Worm (Caenorhabditis elegans) whole organism, late embryonic: ENCODE data around the gene gbh-2.
A peak's percentile ranks its signal among the peaks of the same experiment; 100 is the strongest.

ENCODE experiments used
- C08G9.2 ChIP-seq: sonication (generic microtip); optimal IDR thresholded peaks from 2 replicates; lab custom pipeline; 2016; ENCODE audit warnings: mild to moderate bottlenecking, missing genetic modification characterization, moderate library complexity, missing compliant biosample characterization
- K02D7.2 ChIP-seq: sonication (generic microtip); optimal IDR thresholded peaks from 2 replicates; lab custom pipeline; 2017; ENCODE audit warnings: mild to moderate bottlenecking, missing genetic modification characterization, missing compliant biosample characterization
- T23F11.4 ChIP-seq: fragments of 200-800 bp; sonication (Bioruptor generic); optimal IDR thresholded peaks from 2 replicates; lab custom pipeline; 2018; ENCODE audit warnings: mild to moderate bottlenecking, missing genetic modification characterization, missing compliant biosample characterization
- ahr-1 ChIP-seq: sonication (generic microtip); optimal IDR thresholded peaks from 2 replicates; lab custom pipeline; 2016; ENCODE audit warnings: missing genetic modification characterization, missing compliant biosample characterization
- ama-1 ChIP-seq: fragments of 150-350 bp; optimal IDR thresholded peaks from 2 replicates; lab custom pipeline; 2014
- ceh-14 ChIP-seq: sonication (generic microtip); optimal IDR thresholded peaks from 2 replicates; lab custom pipeline; 2016; ENCODE audit warnings: missing genotype, missing genetic modification characterization, missing compliant biosample characterization
- ceh-19 ChIP-seq: fragments of 200-800 bp; sonication (Bioruptor generic); optimal IDR thresholded peaks from 2 replicates; lab custom pipeline; 2018; ENCODE audit warnings: mild to moderate bottlenecking, missing genetic modification characterization, missing compliant biosample characterization
- ceh-31 ChIP-seq: sonication (generic microtip); optimal IDR thresholded peaks from 2 replicates; lab custom pipeline; 2016; ENCODE audit warnings: missing genetic modification characterization, missing compliant biosample characterization
- ceh-34 ChIP-seq: sonication (generic microtip); optimal IDR thresholded peaks from 2 replicates; lab custom pipeline; 2016; ENCODE audit warnings: mild to moderate bottlenecking, missing genetic modification characterization, missing compliant biosample characterization
- ets-4 ChIP-seq: sonication (generic microtip); optimal IDR thresholded peaks from 2 replicates; lab custom pipeline; 2016; ENCODE audit warnings: missing genetic modification characterization, missing compliant biosample characterization
- fax-1 ChIP-seq: sonication (generic microtip); optimal IDR thresholded peaks from 2 replicates; lab custom pipeline; 2016; ENCODE audit warnings: missing genotype, missing genetic modification characterization, missing compliant biosample characterization
- fkh-6 ChIP-seq: sonication (generic microtip); optimal IDR thresholded peaks from 2 replicates; lab custom pipeline; 2016; ENCODE audit warnings: missing genetic modification characterization, missing compliant biosample characterization
- hlh-13 ChIP-seq: fragments of 200-800 bp; sonication (Bioruptor generic); optimal IDR thresholded peaks from 2 replicates; lab custom pipeline; 2018; ENCODE audit warnings: mild to moderate bottlenecking, missing genetic modification characterization, missing compliant biosample characterization
- hlh-6 ChIP-seq: sonication (generic microtip); optimal IDR thresholded peaks from 2 replicates; lab custom pipeline; 2016; ENCODE audit warnings: missing genotype, missing genetic modification characterization, missing compliant biosample characterization
- hlh-8 ChIP-seq: sonication (generic microtip); optimal IDR thresholded peaks from 2 replicates; lab custom pipeline; 2016; ENCODE audit warnings: missing genotype, missing genetic modification characterization, missing compliant biosample characterization
- lin-11 ChIP-seq: fragments of 200-800 bp; sonication (Bioruptor generic); optimal IDR thresholded peaks from 2 replicates; lab custom pipeline; 2018; ENCODE audit warnings: mild to moderate bottlenecking, missing genetic modification characterization, missing compliant biosample characterization
- mec-3 ChIP-seq: sonication (generic microtip); optimal IDR thresholded peaks from 2 replicates; lab custom pipeline; 2016; ENCODE audit warnings: borderline replicate concordance, missing genetic modification characterization, missing compliant biosample characterization
- nfya-1 ChIP-seq: sonication (generic microtip); optimal IDR thresholded peaks from 2 replicates; lab custom pipeline; 2017; ENCODE audit warnings: missing genetic modification characterization, mild to moderate bottlenecking, missing compliant biosample characterization, antibody characterized with exemption, moderate library complexity
- nhr-232 ChIP-seq: sonication (generic microtip); optimal IDR thresholded peaks from 2 replicates; lab custom pipeline; 2016; ENCODE audit warnings: missing genetic modification characterization, missing compliant biosample characterization
- npax-4 ChIP-seq: sonication (generic microtip); optimal IDR thresholded peaks from 2 replicates; lab custom pipeline; 2016; ENCODE audit warnings: missing genetic modification characterization, missing compliant biosample characterization
- odd-2 ChIP-seq: sonication (generic microtip); optimal IDR thresholded peaks from 2 replicates; lab custom pipeline; 2017; ENCODE audit warnings: antibody characterized with exemption, mild to moderate bottlenecking, missing genetic modification characterization, missing compliant biosample characterization
- pag-3 ChIP-seq: sonication (generic microtip); optimal IDR thresholded peaks from 2 replicates; lab custom pipeline; 2016; ENCODE audit warnings: missing compliant biosample characterization, missing genetic modification characterization, borderline replicate concordance
- pha-2 ChIP-seq: sonication (generic microtip); optimal IDR thresholded peaks from 2 replicates; lab custom pipeline; 2017; ENCODE audit warnings: mild to moderate bottlenecking, missing genetic modification characterization, missing compliant biosample characterization
- pha-4 ChIP-seq: fragments of 150-350 bp; optimal IDR thresholded peaks from 2 replicates; lab custom pipeline; 2018; ENCODE audit warnings: missing biosample characterization, missing genetic modification reagents, missing genetic modification characterization
- ref-2 ChIP-seq: sonication (generic microtip); optimal IDR thresholded peaks from 2 replicates; lab custom pipeline; 2016; ENCODE audit warnings: missing genetic modification characterization, missing compliant biosample characterization
- rnt-1 ChIP-seq: sonication (generic microtip); optimal IDR thresholded peaks from 2 replicates; lab custom pipeline; 2016; ENCODE audit warnings: missing genetic modification characterization, missing compliant biosample characterization
- sox-2 ChIP-seq: fragments of 200-800 bp; sonication (Bioruptor generic); IDR thresholded peaks from 2 replicates; pipeline ENCODE4 v1.3.6; 2022; ENCODE audit warnings: missing genetic modification reagents, missing genetic modification characterization, missing compliant biosample characterization
- syd-9 ChIP-seq: sonication (generic microtip); optimal IDR thresholded peaks from 2 replicates; lab custom pipeline; 2016; ENCODE audit warnings: mild to moderate bottlenecking, missing genetic modification characterization, moderate library complexity, missing compliant biosample characterization
- tbx-2 ChIP-seq: sonication (generic microtip); optimal IDR thresholded peaks from 2 replicates; lab custom pipeline; 2016; ENCODE audit warnings: missing genetic modification characterization, missing compliant biosample characterization
- ttx-3 ChIP-seq: sonication (generic microtip); optimal IDR thresholded peaks from 2 replicates; lab custom pipeline; 2016; ENCODE audit warnings: missing genetic modification reagents, missing genetic modification characterization, missing compliant biosample characterization
- zip-5 ChIP-seq: sonication (generic microtip); optimal IDR thresholded peaks from 2 replicates; lab custom pipeline; 2016; ENCODE audit warnings: missing genetic modification characterization, missing compliant biosample characterization

Gene gbh-2

ce11 chrII:8520625-8521024 is 34.9 kb downstream of the gbh-2 start, which contains the start of gene cht-2:
Gene cht-2, plus strand, starts transcription at chrII:8520925.
- TF ChIP-seq odd-2 (tag; lab: Kevin White, UChicago) (no peak), tbx-2 (tag; lab: Kevin White, UChicago) (no peak), pha-2 (tag; lab: Kevin White, UChicago) (no peak), zip-5 (tag; lab: Kevin White, UChicago) (no peak), ets-4 (tag; lab: Kevin White, UChicago) (no peak), K02D7.2 (tag; lab: Kevin White, UChicago) (no peak), hlh-8 (no peak)

- TF ChIP-seq ama-1: no peak
- no peak for TF ChIP-seq hlh-6 (tag; lab: Kevin White, UChicago)
- no peak for TF ChIP-seq ceh-19 (GFP tag; lab: Kevin White, UChicago)
- no peak for TF ChIP-seq hlh-13 (GFP tag; lab: Kevin White, UChicago)
- TF ChIP-seq npax-4 (tag; lab: Kevin White, UChicago): no peak
Measured at ce11 chrII:8525133-8525736, 39.6 kb downstream of the gbh-2 start, which contains the start of the genes prp-9 and mrps-18B. Gene prp-9, minus strand, starts transcription at chrII:8525396. Gene mrps-18B, plus strand, starts transcription at chrII:8525681.

ce11 chrII:8529176-8529698 is 43.6 kb downstream of the gbh-2 start:
- no peak for TF ChIP-seq T23F11.4 (GFP tag; lab: Kevin White, UChicago)
- no peak for TF ChIP-seq K02D7.2 (tag; lab: Kevin White, UChicago)
- no peak for TF ChIP-seq fax-1 (tag; lab: Kevin White, UChicago)
- peak; percentile 13 for TF ChIP-seq ref-2 (tag; lab: Kevin White, UChicago)
- no peak for TF ChIP-seq ceh-14 (tag; lab: Kevin White, UChicago)
- TF ChIP-seq mec-3 (tag; lab: Kevin White, UChicago): no peak
- TF ChIP-seq rnt-1: peak; percentile 2

- TF ChIP-seq npax-4 (tag; lab: Kevin White, UChicago) (no peak), pag-3 (no peak), hlh-6 (tag; lab: Kevin White, UChicago) (no peak)
Measured at ce11 chrII:8531181-8531759, 45.6 kb downstream of the gbh-2 start, which contains the start of gene gldi-7. Gene gldi-7, minus strand, starts transcription at chrII:8531222.

ce11 chrII:8532015-8532414 is 46.3 kb downstream of the gbh-2 start:
- TF ChIP-seq ceh-31 (tag; lab: Kevin White, UChicago) (peak; percentile 8), tbx-2 (tag; lab: Kevin White, UChicago) (peak; percentile 48), pha-2 (tag; lab: Kevin White, UChicago) (peak; percentile 16), nfya-1 (peak; percentile 51), T23F11.4 (GFP tag; lab: Kevin White, UChicago) (no peak), ama-1 (no peak), pha-4 (tag; lab: Kevin White, UChicago) (no peak), sox-2 (GFP tag; lab: Robert Waterston, UW) (no peak), hlh-13 (GFP tag; lab: Kevin White, UChicago) (no peak), ets-4 (tag; lab: Kevin White, UChicago) (no peak), ceh-34 (tag; lab: Kevin White, UChicago) (peak; percentile 65)

ce11 chrII:8536060-8536459 is 50.4 kb downstream of the gbh-2 start, which contains the start of gene W01C9.2:
Gene W01C9.2, plus strand, starts transcription at chrII:8536360.
- TF ChIP-seq hlh-6 (tag; lab: Kevin White, UChicago) (no peak), syd-9 (no peak), lin-11 (no peak), nhr-232 (tag; lab: Kevin White, UChicago) (no peak), ahr-1 (no peak), C08G9.2 (tag; lab: Kevin White, UChicago) (no peak), tbx-2 (tag; lab: Kevin White, UChicago) (no peak), ttx-3 (tag; lab: Kevin White, UChicago) (no peak), fkh-6 (tag; lab: Kevin White, UChicago) (no peak)
- TF ChIP-seq, all 69 proteins: peak for 0
